Worm (Caenorhabditis elegans) whole organism, L1 larva: ENCODE results near the gene R13D11.10.

ENCODE experiments used
- F16B12.6 ChIP-seq: fragments of 150-350 bp; optimal IDR thresholded peaks from 2 replicates; lab custom pipeline; 2014; ENCODE audit warnings: missing biosample characterization, missing genetic modification characterization
- fkh-4 ChIP-seq: sonication (generic microtip); optimal IDR thresholded peaks from 2 replicates; lab custom pipeline; 2016; ENCODE audit warnings: missing compliant biosample characterization, missing genetic modification characterization, borderline replicate concordance
- lin-14 ChIP-seq: fragments of 200-800 bp; sonication (Bioruptor generic); optimal IDR thresholded peaks from 2 replicates; lab custom pipeline; 2018; ENCODE audit warnings: mild to moderate bottlenecking, missing genetic modification characterization, moderate library complexity, missing compliant biosample characterization

- TF ChIP-seq lin-14 (GFP tag; lab: Kevin White, UChicago) (no peak), fkh-4 (tag; lab: Kevin White, UChicago) (no peak), F16B12.6 (tag; lab: Kevin White, UChicago) (no peak)
Observed at ce11 chrV:813101-813500, at the start of gene R13D11.10.
